Worm (Caenorhabditis elegans) whole organism, L4/young adult: ENCODE measurements around the gene Y110A2AL.9.

Source experiments
- dao-5 ChIP-seq: sonication (generic microtip); optimal IDR thresholded peaks from 2 replicates; lab custom pipeline; 2016; ENCODE audit warnings: missing genotype, missing genetic modification characterization, moderate library complexity, missing compliant biosample characterization
- him-1 ChIP-seq: sonication (generic microtip); optimal IDR thresholded peaks from 2 replicates; lab custom pipeline; 2016; ENCODE audit warnings: missing genotype, missing genetic modification reagents, missing genetic modification characterization, missing compliant biosample characterization

DNA sequence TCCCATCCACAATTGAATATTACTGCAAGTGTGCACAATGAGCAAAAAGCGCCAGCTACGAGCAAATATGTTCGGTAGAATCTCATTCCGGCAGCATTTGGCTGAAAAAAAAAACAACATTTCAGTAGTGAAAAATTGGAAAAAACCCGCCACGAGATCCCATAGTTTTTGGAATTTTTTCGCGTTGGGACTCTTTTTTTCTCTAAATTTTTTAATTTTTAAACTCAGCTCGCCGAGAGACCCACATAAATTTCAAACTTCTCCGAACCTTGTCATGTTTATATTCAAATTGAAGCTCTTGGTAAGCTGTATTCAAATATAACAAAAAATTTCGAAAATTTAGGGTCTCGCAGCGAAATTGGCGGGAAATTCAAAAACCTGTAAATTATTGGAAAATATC is 27.9 kb upstream of the Y110A2AL.9 start, which contains the start of gene sqv-2:
- no peak for TF ChIP-seq dao-5
- no peak for TF ChIP-seq him-1 (tag; lab: Kevin White, UChicago)
